Fruit fly (Drosophila melanogaster) whole organism, prepupa: Measurements from ENCODE around the gene Dok.

ENCODE experiments used
- Blimp-1 ChIP-seq: fragments of 200-800 bp; sonication (Bioruptor generic); optimal IDR thresholded peaks from 3 replicates; lab custom pipeline; 2017; ENCODE audit warnings: missing biosample characterization, missing genetic modification characterization, mild to moderate bottlenecking, moderate library complexity, missing genetic modification reagents
- CG10631 ChIP-seq: fragments of 200-800 bp; sonication (Bioruptor generic); optimal IDR thresholded peaks from 2 replicates; lab custom pipeline; 2016; ENCODE audit warnings: missing biosample characterization, missing genetic modification characterization
- CG10669 ChIP-seq: fragments of 200-800 bp; sonication (Bioruptor generic); optimal IDR thresholded peaks from 3 replicates; lab custom pipeline; 2018; ENCODE audit warnings: missing biosample characterization, mild to moderate bottlenecking, missing genetic modification characterization, moderate library complexity
- CG11294 ChIP-seq: fragments of 200-800 bp; sonication (Bioruptor generic); IDR thresholded peaks from 2 replicates; pipeline ENCODE4 v1.3.6; 2022; ENCODE audit warnings: missing biosample characterization, missing genetic modification characterization
- CG11902 ChIP-seq: fragments of 200-800 bp; sonication (Bioruptor generic); optimal IDR thresholded peaks from 3 replicates; lab custom pipeline; 2016; ENCODE audit warnings: missing biosample characterization, missing genetic modification characterization
- CG15336 ChIP-seq: fragments of 200-800 bp; sonication (Bioruptor generic); IDR thresholded peaks from 2 replicates; pipeline ENCODE4 v1.3.6; 2022; ENCODE audit warnings: missing biosample characterization, missing genetic modification characterization
- CG1621 ChIP-seq: fragments of 200-800 bp; sonication (Bioruptor generic); optimal IDR thresholded peaks from 3 replicates; lab custom pipeline; 2018; ENCODE audit warnings: missing biosample characterization, mild to moderate bottlenecking, missing genetic modification characterization
- CG31627 ChIP-seq: fragments of 200-800 bp; sonication (Bioruptor generic); optimal IDR thresholded peaks from 3 replicates; lab custom pipeline; 2016; ENCODE audit warnings: missing biosample characterization, missing genetic modification characterization
- CG3919 ChIP-seq: fragments of 200-800 bp; sonication (Bioruptor generic); optimal IDR thresholded peaks from 3 replicates; lab custom pipeline; 2016; ENCODE audit warnings: missing biosample characterization, missing genetic modification characterization
- CG4318 ChIP-seq: fragments of 200-800 bp; sonication (Bioruptor generic); optimal IDR thresholded peaks from 3 replicates; lab custom pipeline; 2017; ENCODE audit warnings: missing biosample characterization, mild to moderate bottlenecking, missing genetic modification characterization
- CG6163 ChIP-seq: fragments of 200-800 bp; sonication (Bioruptor generic); IDR thresholded peaks from 3 replicates; pipeline ENCODE4 v1.3.6; 2022; ENCODE audit warnings: missing biosample characterization, missing genetic modification characterization
- CG6792 ChIP-seq: fragments of 200-800 bp; sonication (Bioruptor generic); optimal IDR thresholded peaks from 3 replicates; lab custom pipeline; 2016; ENCODE audit warnings: missing biosample characterization, missing genetic modification characterization
- CG6854 ChIP-seq: fragments of 200-800 bp; sonication (Bioruptor generic); optimal IDR thresholded peaks from 2 replicates; lab custom pipeline; 2017; ENCODE audit warnings: missing biosample characterization, mild to moderate bottlenecking, missing genetic modification characterization
- CG8319 ChIP-seq: fragments of 200-800 bp; sonication (Bioruptor generic); optimal IDR thresholded peaks from 3 replicates; lab custom pipeline; 2016; ENCODE audit warnings: missing biosample characterization, missing genetic modification characterization
- CG9139 ChIP-seq: fragments of 200-800 bp; sonication (Bioruptor generic); optimal IDR thresholded peaks from 3 replicates; lab custom pipeline; 2017; ENCODE audit warnings: missing biosample characterization, mild to moderate bottlenecking, missing genetic modification characterization
- Eip75B ChIP-seq: fragments of 200-800 bp; sonication (Bioruptor generic); optimal IDR thresholded peaks from 3 replicates; lab custom pipeline; 2016; ENCODE audit warnings: missing biosample characterization, missing genetic modification characterization
- Eip78C ChIP-seq: fragments of 200-800 bp; sonication (Bioruptor generic); peaks from one replicate; lab custom pipeline; 2016; ENCODE audit warnings: missing biosample characterization, missing genetic modification characterization
- Ets21C ChIP-seq: fragments of 200-800 bp; sonication (Bioruptor generic); optimal IDR thresholded peaks from 3 replicates; lab custom pipeline; 2016; ENCODE audit warnings: missing biosample characterization, missing genetic modification characterization
- Ets96B ChIP-seq: fragments of 200-800 bp; optimal IDR thresholded peaks from 2 replicates; lab custom pipeline; 2019; ENCODE audit warnings: missing biosample characterization, mild to moderate bottlenecking, missing genetic modification characterization, moderate library complexity
- Gug ChIP-seq: fragments of 200-800 bp; sonication (Bioruptor generic); IDR thresholded peaks from 2 replicates; pipeline ENCODE4 v1.3.6; 2022; ENCODE audit warnings: missing biosample characterization, missing genetic modification characterization
- Hr39 ChIP-seq: fragments of 200-800 bp; sonication (Bioruptor generic); optimal IDR thresholded peaks from 2 replicates; lab custom pipeline; 2016; ENCODE audit warnings: missing biosample characterization, missing genetic modification characterization
- Hr4 ChIP-seq: fragments of 200-800 bp; sonication (Bioruptor generic); optimal IDR thresholded peaks from 3 replicates; lab custom pipeline; 2016; ENCODE audit warnings: missing biosample characterization, missing genetic modification characterization
- Lpt ChIP-seq: fragments of 200-800 bp; sonication (Bioruptor generic); optimal IDR thresholded peaks from 3 replicates; lab custom pipeline; 2016; ENCODE audit warnings: missing biosample characterization, missing genetic modification characterization
- Met ChIP-seq: fragments of 200-800 bp; sonication (Bioruptor generic); optimal IDR thresholded peaks from 3 replicates; lab custom pipeline; 2016; ENCODE audit warnings: missing biosample characterization, missing genetic modification characterization
- Smox ChIP-seq: fragments of 200-800 bp; sonication (Bioruptor generic); optimal IDR thresholded peaks from 3 replicates; lab custom pipeline; 2016; ENCODE audit warnings: missing biosample characterization, missing genetic modification characterization
- Sox15 ChIP-seq: fragments of 200-800 bp; sonication (Bioruptor generic); optimal IDR thresholded peaks from 3 replicates; lab custom pipeline; 2016; ENCODE audit warnings: missing biosample characterization, missing genetic modification characterization
- achi ChIP-seq: fragments of 200-800 bp; sonication (Bioruptor generic); optimal IDR thresholded peaks from 3 replicates; lab custom pipeline; 2016; ENCODE audit warnings: missing biosample characterization, missing genetic modification characterization
- acj6 ChIP-seq: fragments of 200-800 bp; sonication (Bioruptor generic); optimal IDR thresholded peaks from 3 replicates; lab custom pipeline; 2016; ENCODE audit warnings: missing biosample characterization, missing genetic modification characterization
- dsx ChIP-seq: fragments of 200-800 bp; optimal IDR thresholded peaks from 3 replicates; lab custom pipeline; 2019; ENCODE audit warnings: missing biosample characterization, mild to moderate bottlenecking, missing genetic modification characterization, moderate library complexity; ENCODE audit not compliant: poor library complexity, severe bottlenecking
- esn ChIP-seq: fragments of 200-800 bp; sonication (Bioruptor generic); optimal IDR thresholded peaks from 2 replicates; lab custom pipeline; 2016; ENCODE audit warnings: missing biosample characterization, mild to moderate bottlenecking, missing genetic modification characterization, moderate library complexity
- fd59A ChIP-seq: fragments of 200-800 bp; sonication (Bioruptor generic); optimal IDR thresholded peaks from 2 replicates; lab custom pipeline; 2017; ENCODE audit warnings: missing biosample characterization, mild to moderate bottlenecking, missing genetic modification characterization, missing genetic modification reagents
- fkh ChIP-seq: fragments of 200-800 bp; sonication (Bioruptor generic); optimal IDR thresholded peaks from 3 replicates; lab custom pipeline; 2017; ENCODE audit warnings: missing biosample characterization, mild to moderate bottlenecking, missing genetic modification characterization, moderate library complexity
- net ChIP-seq: fragments of 200-800 bp; sonication (Bioruptor generic); optimal IDR thresholded peaks from 3 replicates; lab custom pipeline; 2016; ENCODE audit warnings: missing biosample characterization, missing genetic modification characterization
- pdm3 ChIP-seq: fragments of 200-800 bp; sonication (Bioruptor generic); optimal IDR thresholded peaks from 3 replicates; lab custom pipeline; 2016; ENCODE audit warnings: missing biosample characterization, missing genetic modification characterization
- salr ChIP-seq, 2 experiments: fragments of 200-800 bp; sonication (Bioruptor generic); optimal IDR thresholded peaks; 3 replicates each; lab custom pipeline; 2016 to 2018; ENCODE audit warnings: missing biosample characterization in 2 of 2, missing genetic modification characterization in 2 of 2, mild to moderate bottlenecking in 1 of 2
- ss ChIP-seq, 2 experiments: fragments of 200-800 bp; sonication (Bioruptor generic); optimal IDR thresholded peaks; 2 replicates in 1 of 2; 3 replicates in 1 of 2; lab custom pipeline; 2017 to 2018; ENCODE audit warnings: mild to moderate bottlenecking in 2 of 2, missing biosample characterization in 2 of 2, missing genetic modification characterization in 2 of 2, moderate library complexity in 1 of 2
- svp ChIP-seq: fragments of 200-800 bp; sonication (Bioruptor generic); peaks from one replicate; lab custom pipeline; 2016; ENCODE audit warnings: missing biosample characterization, missing genetic modification characterization
- vri ChIP-seq: fragments of 200-800 bp; sonication (Bioruptor generic); optimal IDR thresholded peaks from 3 replicates; lab custom pipeline; 2016; ENCODE audit warnings: missing biosample characterization, mild to moderate bottlenecking, missing genetic modification characterization

Gene Dok

dm6 chrX:7315925-7316650 is 7.9 kb upstream of the Dok start:
- TF ChIP-seq Ets21C (GFP tag; lab: Kevin White, UChicago) (no peak), svp (GFP tag; lab: Kevin White, UChicago) (peak; percentile 48), Hr39 (GFP tag; lab: Kevin White, UChicago) (no peak), esn (GFP tag; lab: Kevin White, UChicago) (no peak), CG11902 (GFP tag; lab: Kevin White, UChicago) (no peak), CG1621 (tag; lab: Kevin White, UChicago) (no peak), Eip78C (GFP tag; lab: Kevin White, UChicago) (peak; percentile 21), fkh (GFP tag; lab: Kevin White, UChicago) (no peak)

DNA sequence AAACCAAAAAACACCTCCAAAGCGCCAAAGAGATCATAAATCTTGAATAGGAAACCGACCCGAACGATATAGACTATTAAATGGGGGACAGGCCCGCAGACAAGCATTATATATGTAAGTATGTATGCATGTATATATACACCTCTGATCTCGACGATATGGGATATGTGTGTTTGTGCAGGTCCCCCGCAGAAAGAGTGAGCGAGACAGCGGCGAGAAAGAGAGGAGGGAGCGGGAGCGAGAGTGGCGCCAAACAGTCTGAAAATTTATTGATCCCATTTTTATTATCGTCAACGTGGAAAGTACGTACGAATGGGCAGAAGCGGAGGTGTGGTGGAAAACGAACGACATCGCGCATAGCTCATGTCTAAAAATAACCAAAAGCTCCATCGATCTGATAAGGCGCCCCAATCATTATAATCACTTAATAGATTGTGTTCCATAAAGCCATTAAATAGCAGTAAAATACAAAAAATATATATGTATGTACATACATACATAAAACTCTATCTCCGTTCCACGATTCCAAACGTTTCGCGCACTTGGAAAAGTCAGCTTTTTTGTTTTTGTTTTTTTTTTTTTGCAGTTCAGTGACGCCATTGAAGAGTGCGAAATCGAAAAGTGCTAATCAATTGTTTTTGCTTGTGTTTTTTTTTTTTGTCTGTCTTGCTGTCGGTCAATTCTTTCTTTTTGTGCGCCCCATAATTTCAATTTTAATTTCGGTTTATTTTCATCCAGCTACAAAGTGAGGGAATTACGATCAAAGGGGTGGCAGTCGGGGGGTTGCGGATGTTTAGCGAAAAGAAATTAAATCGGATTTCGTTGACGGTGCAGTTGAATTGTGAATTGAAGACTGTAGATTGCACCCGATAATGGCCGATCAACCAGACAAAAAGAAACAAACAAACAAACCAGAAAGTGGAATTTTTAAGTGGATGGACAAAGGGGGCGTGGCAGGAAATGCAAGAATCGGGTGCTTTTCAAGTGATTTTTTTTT is 6.5 kb upstream of the Dok start:
- TF ChIP-seq svp (GFP tag; lab: Kevin White, UChicago) (peak; percentile 81), Met (no peak), Ets21C (GFP tag; lab: Kevin White, UChicago) (no peak), Smox (GFP tag; lab: Kevin White, UChicago) (no peak), fd59A (GFP tag; lab: Kevin White, UChicago) (no peak), dsx (no peak), CG3919 (no peak), Ets96B (tag; lab: Kevin White, UChicago) (no peak), CG31627 (no peak), CG10669 (no peak), Gug (no peak), vri (GFP tag; lab: Kevin White, UChicago) (peak; percentile 53), Hr39 (GFP tag; lab: Kevin White, UChicago) (no peak), CG10631 (no peak), fkh (GFP tag; lab: Kevin White, UChicago) (peak; percentile 22), CG6854 (no peak), Eip78C (GFP tag; lab: Kevin White, UChicago) (peak; percentile 47), ss (GFP tag; optimal IDR thresholded peaks at IDR 0.05; lab: Kevin White, UChicago) (no peak), pdm3 (GFP tag; lab: Kevin White, UChicago) (no peak), CG8319 (GFP tag; lab: Kevin White, UChicago) (no peak), achi (GFP tag; lab: Kevin White, UChicago) (no peak), CG9139 (no peak), Eip75B (GFP tag; lab: Kevin White, UChicago) (no peak)

DNA sequence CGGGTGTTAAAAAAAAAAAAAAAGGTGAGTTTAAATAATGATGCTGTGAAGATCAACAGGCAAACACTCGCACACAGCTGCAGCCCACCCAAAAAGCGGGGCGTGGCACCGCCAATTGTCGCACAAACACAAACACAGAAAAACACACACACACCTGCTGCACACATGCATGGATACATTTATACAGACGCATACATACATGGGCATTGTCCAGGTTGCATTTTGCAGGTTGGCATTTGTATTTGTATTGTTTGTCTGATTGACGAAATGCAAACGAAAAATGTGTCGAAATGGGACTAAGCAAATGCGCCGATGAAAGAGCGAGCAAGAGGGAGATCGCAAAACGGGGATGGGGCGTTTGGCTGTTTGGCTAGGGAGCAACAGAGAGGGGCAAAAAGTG is 5.5 kb upstream of the Dok start:
- TF ChIP-seq fkh (GFP tag; lab: Kevin White, UChicago) (peak; percentile 62), Sox15 (GFP tag; lab: Kevin White, UChicago) (no peak)
- TF ChIP-seq, all 60 proteins: peak for 1

DNA sequence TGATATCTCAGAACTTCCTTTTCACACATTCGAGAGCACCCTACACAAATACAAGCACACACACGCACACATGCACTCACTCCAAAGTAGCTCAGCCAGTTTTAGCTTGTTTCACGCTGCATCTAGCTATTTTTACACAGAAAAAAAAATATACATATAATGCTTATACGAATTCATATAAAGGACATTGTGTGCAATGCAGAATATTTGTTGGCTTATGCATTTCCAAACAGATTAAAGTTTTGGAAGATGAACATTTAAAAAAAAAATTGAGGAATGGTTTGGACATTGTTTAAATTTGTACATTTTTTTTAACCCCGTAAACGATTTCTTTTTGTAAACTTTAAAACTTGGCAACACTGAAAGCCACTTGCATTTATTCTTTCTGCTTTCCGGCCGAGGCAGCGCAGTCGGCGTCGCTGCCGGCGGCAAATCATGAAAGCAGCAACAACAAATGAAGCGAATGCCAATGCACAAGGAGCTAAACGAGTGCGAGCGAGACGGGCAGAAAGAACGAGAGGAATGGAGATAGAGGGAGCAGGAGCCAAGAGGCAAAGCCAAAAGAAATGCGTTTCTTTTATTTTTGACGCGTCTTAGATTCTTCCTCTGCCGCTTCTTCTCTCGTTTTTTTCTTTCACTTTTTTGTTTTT is 4.8 kb upstream of the Dok start:
- TF ChIP-seq Smox (GFP tag; lab: Kevin White, UChicago): peak; percentile 90
- TF ChIP-seq CG1621 (tag; lab: Kevin White, UChicago): peak; percentile 74
- TF ChIP-seq CG31627: peak; percentile 89
- TF ChIP-seq CG6163: peak; percentile 70
- TF ChIP-seq CG10669: peak; percentile 88
- TF ChIP-seq Blimp-1: peak; percentile 37
- TF ChIP-seq CG15336: peak; percentile 84
- TF ChIP-seq Hr39 (GFP tag; lab: Kevin White, UChicago): peak; percentile 89
- peak; percentile 86 for TF ChIP-seq Hr4 (GFP tag; lab: Kevin White, UChicago)
- peak; percentile 90 for TF ChIP-seq CG10631
- TF ChIP-seq esn (GFP tag; lab: Kevin White, UChicago): peak; percentile 90
- peak; percentile 59 for TF ChIP-seq Lpt (GFP tag; lab: Kevin White, UChicago)
- TF ChIP-seq CG6854: no peak
- peak; percentile 55 to 74 for TF ChIP-seq ss (GFP tag; optimal IDR thresholded peaks at IDR 0.05; lab: Kevin White, UChicago)
- peak; percentile 85 for TF ChIP-seq achi (GFP tag; lab: Kevin White, UChicago)
- TF ChIP-seq CG6792: peak; percentile 87
- TF ChIP-seq salr (GFP tag; optimal IDR thresholded peaks at IDR 0.05; lab: Kevin White, UChicago): peak; percentile 76 to 88
- TF ChIP-seq vri (GFP tag; lab: Kevin White, UChicago): peak; percentile 65
- TF ChIP-seq CG8319 (GFP tag; lab: Kevin White, UChicago): peak; percentile 71
- TF ChIP-seq acj6: peak; percentile 88
- TF ChIP-seq net (GFP tag; lab: Kevin White, UChicago): peak; percentile 79
- TF ChIP-seq svp (GFP tag; lab: Kevin White, UChicago): peak; percentile 89
- peak; percentile 30; the same call in 1 of the 2 replicates for TF ChIP-seq CG11294
- peak; percentile 83 for TF ChIP-seq CG4318
- TF ChIP-seq CG9139: peak; percentile 75
